Fruit fly (Drosophila melanogaster): ENCODE data around the gene CG31086.

Gene CG31086

DNA sequence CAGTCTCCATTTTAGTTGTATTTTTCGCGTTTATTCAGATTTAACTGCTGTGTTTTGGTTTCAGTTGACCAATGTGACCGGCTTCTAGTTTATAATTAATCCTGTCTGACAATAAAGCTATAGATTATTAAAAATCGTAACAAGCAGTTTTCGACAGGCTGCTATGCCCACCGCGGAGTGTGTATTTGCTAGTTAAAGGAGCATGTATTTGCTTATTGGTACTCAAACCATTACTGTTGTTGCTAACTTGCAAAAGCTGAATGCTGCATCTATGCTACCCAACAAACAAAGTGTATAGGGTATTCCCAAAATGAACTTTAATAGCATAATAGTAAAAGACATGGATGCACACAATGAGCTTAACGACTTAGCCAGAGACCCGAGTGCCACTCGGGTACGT, 3.7 kb downstream of the CG31086 start, which contains the start of gene CG6073 (continued):
- TF ChIP-seq CG13775 (GFP tag; optimal IDR thresholded peaks at IDR 0.05) (peak; percentile 32), gro (GFP tag; optimal IDR thresholded peaks at IDR 0.05) (peak; percentile 80), CG11456 (GFP tag; IDR thresholded peaks at IDR 0.05) (peak; percentile 76), zen2 (GFP tag; IDR thresholded peaks at IDR 0.05; ENCODE audit: partially characterized antibody) (no peak), lilli (GFP tag; optimal IDR thresholded peaks at IDR 0.05) (peak; percentile 33), dysf (GFP tag; IDR thresholded peaks at IDR 0.05) (peak; percentile 49; the same call in 2 of the 3 replicates), CG16815 (GFP tag; optimal IDR thresholded peaks at IDR 0.05) (no peak), Asciz (GFP tag; optimal IDR thresholded peaks at IDR 0.05) (no peak), phol (tag; optimal IDR thresholded peaks at IDR 0.05) (peak; percentile 70), CG2199 (GFP tag; IDR thresholded peaks at IDR 0.05) (no peak), Scr (GFP tag; IDR thresholded peaks at IDR 0.05; ENCODE audit: partially characterized antibody) (peak; percentile 20), ttk (GFP tag; IDR thresholded peaks at IDR 0.05) (0 out of 2 replicates have a peak, but pooled peaks have one; percentile 9), CG14014 (GFP tag; IDR thresholded peaks at IDR 0.05) (peak; percentile 48; the same call in 1 of the 2 replicates), toy (GFP tag; IDR thresholded peaks at IDR 0.05) (no peak), YL-1 (GFP tag; optimal IDR thresholded peaks at IDR 0.05) (peak; percentile 48), CG16813 (GFP tag; IDR thresholded peaks at IDR 0.05; ENCODE audit: partially characterized antibody) (peak; percentile 43; the same call in 2 of the 3 replicates), amos (GFP tag; IDR thresholded peaks at IDR 0.05; ENCODE audit: partially characterized antibody) (peak; percentile 57), peb (GFP tag; IDR thresholded peaks at IDR 0.05) (0 out of 2 replicates have a peak, but pooled peaks have one; percentile 8), CTCF (GFP tag; optimal IDR thresholded peaks at IDR 0.05) (peak; percentile 58), Med (GFP tag) (peak; percentile 92), pum (GFP tag; optimal IDR thresholded peaks at IDR 0.05) (peak; percentile 36), NK7.1 (GFP tag; optimal IDR thresholded peaks at IDR 0.05) (no peak), sens (GFP tag) (peak; percentile 82), insv (GFP tag; optimal IDR thresholded peaks at IDR 0.05) (peak in 1 of 2 experiments; percentile 50), H15 (GFP tag; IDR thresholded peaks at IDR 0.05) (peak; percentile 40; the same call in 1 of the 3 replicates), CG8944 (GFP tag; optimal IDR thresholded peaks at IDR 0.05) (peak; percentile 25), zfh1 (GFP tag; IDR thresholded peaks at IDR 0.05) (peak; percentile 51; the same call in 2 of the 3 replicates), h (optimal IDR thresholded peaks at IDR 0.05) (no peak), CG7987 (GFP tag; optimal IDR thresholded peaks at IDR 0.05) (peak; percentile 39), ap (GFP tag; IDR thresholded peaks at IDR 0.05) (no peak), CG7786 (GFP tag; optimal IDR thresholded peaks at IDR 0.05) (peak; percentile 64), repo (GFP tag; optimal IDR thresholded peaks at IDR 0.05) (peak; percentile 39), BEAF-32 (GFP tag; optimal IDR thresholded peaks at IDR 0.05) (peak; percentile 56), grau (tag; optimal IDR thresholded peaks at IDR 0.05) (peak; percentile 29), nerfin-1 (tag; optimal IDR thresholded peaks at IDR 0.05) (no peak), ci (GFP tag; IDR thresholded peaks at IDR 0.05) (peak; percentile 66; the same call in 1 of the 3 replicates), CG31441 (GFP tag; IDR thresholded peaks at IDR 0.05) (0 out of 2 replicates have a peak, but pooled peaks have one; percentile 37), CG17385 (GFP tag; optimal IDR thresholded peaks at IDR 0.05) (no peak), Aef1 (GFP tag; IDR thresholded peaks at IDR 0.05) (no peak), CG30403 (GFP tag; optimal IDR thresholded peaks at IDR 0.05) (peak; percentile 57), pita (GFP tag; optimal IDR thresholded peaks at IDR 0.05) (peak; percentile 91), CG12744 (GFP tag; optimal IDR thresholded peaks at IDR 0.05) (peak; percentile 49), CHES-1-like (GFP tag; optimal IDR thresholded peaks at IDR 0.05) (peak; percentile 83), Dbx (GFP tag; IDR thresholded peaks at IDR 0.05) (peak; percentile 70; the same call in 2 of the 3 replicates), hbn (GFP tag; IDR thresholded peaks at IDR 0.05; ENCODE audit: partially characterized antibody) (no peak), ewg (GFP tag; optimal IDR thresholded peaks at IDR 0.05) (peak; percentile 11), CG18619 (GFP tag; optimal IDR thresholded peaks at IDR 0.05) (peak; percentile 26), sug (tag; optimal IDR thresholded peaks at IDR 0.05) (peak; percentile 64), tgo (GFP tag; IDR thresholded peaks at IDR 0.05) (peak; percentile 31; the same call in 1 of the 3 replicates), CG2678 (tag; optimal IDR thresholded peaks at IDR 0.05) (peak; percentile 43), CG10654 (GFP tag; optimal IDR thresholded peaks at IDR 0.05) (peak; percentile 12), ind (GFP tag; optimal IDR thresholded peaks at IDR 0.05) (peak; percentile 38)
